Fruit fly (Drosophila melanogaster) whole organism, wandering third instar larva: ENCODE data around the gene dgt2.

Experiments
- CG32264 ChIP-seq: fragments of 200-800 bp; sonication (Bioruptor generic); optimal IDR thresholded peaks from 2 replicates; lab custom pipeline; 2016; ENCODE audit warnings: missing biosample characterization, missing genetic modification characterization
- CG9705 ChIP-seq: fragments of 200-800 bp; sonication (Bioruptor generic); optimal IDR thresholded peaks from 2 replicates; lab custom pipeline; 2018; ENCODE audit warnings: missing biosample characterization, mild to moderate bottlenecking, missing genetic modification characterization
- CrebA ChIP-seq: fragments of 200-800 bp; sonication (Bioruptor generic); optimal IDR thresholded peaks from 2 replicates; lab custom pipeline; 2016; ENCODE audit warnings: missing biosample characterization, mild to moderate bottlenecking, missing genetic modification characterization, borderline replicate concordance
- Dfd ChIP-seq: fragments of >200 bp; optimal IDR thresholded peaks from 2 replicates; lab custom pipeline; 2017; ENCODE audit warnings: missing biosample characterization, missing genetic modification characterization
- Dif ChIP-seq: fragments of 200-275, 200-300 bp; sonication (Bioruptor generic); optimal IDR thresholded peaks from 2 replicates; lab custom pipeline; 2018; ENCODE audit warnings: missing biosample characterization, missing genetic modification characterization; ENCODE audit not compliant: partially characterized antibody
- HLH106 ChIP-seq: fragments of 200-800 bp; optimal IDR thresholded peaks from 3 replicates; lab custom pipeline; 2019; ENCODE audit warnings: missing biosample characterization, mild to moderate bottlenecking, missing genetic modification characterization, moderate library complexity
- Hnf4 ChIP-seq: fragments of 200-800 bp; sonication (Bioruptor generic); optimal IDR thresholded peaks from 2 replicates; lab custom pipeline; 2016; ENCODE audit warnings: missing biosample characterization, mild to moderate bottlenecking, missing genetic modification characterization
- Hr78 ChIP-seq: fragments of >200 bp; optimal IDR thresholded peaks from 2 replicates; lab custom pipeline; 2017; ENCODE audit warnings: missing biosample characterization, missing genetic modification characterization
- Hr83 ChIP-seq: fragments of 200-300 bp; sonication (Bioruptor generic); optimal IDR thresholded peaks from 2 replicates; lab custom pipeline; 2016; ENCODE audit warnings: missing biosample characterization, mild to moderate bottlenecking, missing genetic modification characterization, moderate library complexity; ENCODE audit not compliant: poor library complexity, severe bottlenecking
- Jra ChIP-seq: sonication (Bioruptor generic); optimal IDR thresholded peaks from 2 replicates; lab custom pipeline; 2016; ENCODE audit warnings: missing biosample characterization, missing genetic modification characterization
- Mio ChIP-seq: sonication (Bioruptor generic); optimal IDR thresholded peaks from 2 replicates; lab custom pipeline; 2016; ENCODE audit warnings: missing biosample characterization, missing genetic modification characterization
- Myc ChIP-seq: fragments of >200 bp; optimal IDR thresholded peaks from 2 replicates; lab custom pipeline; 2017
- N ChIP-seq: fragments of >200 bp; optimal IDR thresholded peaks from 2 replicates; lab custom pipeline; 2018; ENCODE audit warnings: missing biosample characterization, missing external identifiers, missing genetic modification characterization
- OdsH ChIP-seq: fragments of 200-800 bp; sonication (Bioruptor generic); optimal IDR thresholded peaks from 2 replicates; lab custom pipeline; 2016; ENCODE audit warnings: missing biosample characterization, mild to moderate bottlenecking, missing genetic modification characterization
- Rel ChIP-seq, 2 experiments: fragments of 200-800 bp; sonication (Bioruptor generic) in 1 of 2; optimal IDR thresholded peaks; 2 replicates in 1 of 2; 3 replicates in 1 of 2; lab custom pipeline; 2016 to 2019; ENCODE audit warnings: mild to moderate bottlenecking in 2 of 2, missing biosample characterization in 2 of 2, missing genetic modification characterization in 2 of 2, moderate library complexity in 1 of 2
- Sp1 ChIP-seq: fragments of 200-800 bp; sonication (Bioruptor generic); optimal IDR thresholded peaks from 3 replicates; lab custom pipeline; 2019; ENCODE audit warnings: missing biosample characterization, mild to moderate bottlenecking, missing genetic modification characterization, moderate library complexity
- Vsx2 ChIP-seq: fragments of 200-300, 225-300 bp; sonication (Bioruptor generic); optimal IDR thresholded peaks from 2 replicates; lab custom pipeline; 2018; ENCODE audit warnings: missing biosample characterization, missing genetic modification characterization; ENCODE audit not compliant: partially characterized antibody
- br ChIP-seq: fragments of 200-800 bp; sonication (Bioruptor generic); optimal IDR thresholded peaks from 2 replicates; lab custom pipeline; 2016; ENCODE audit warnings: missing biosample characterization, missing genetic modification characterization
- brk ChIP-seq: fragments of 200-800 bp; sonication (Bioruptor generic); optimal IDR thresholded peaks from 2 replicates; lab custom pipeline; 2016; ENCODE audit warnings: missing biosample characterization, mild to moderate bottlenecking, missing genetic modification characterization
- dl ChIP-seq, 2 experiments: fragments of 175-275, 200-275 bp in 1 of 2; fragments of 200-275 bp in 1 of 2; sonication (Bioruptor generic); optimal IDR thresholded peaks; lab custom pipeline; 2018; ENCODE audit warnings: mild to moderate bottlenecking in 2 of 2, missing biosample characterization in 2 of 2, missing genetic modification characterization in 2 of 2, moderate library complexity in 2 of 2; ENCODE audit not compliant: partially characterized antibody in 2 of 2, insufficient read depth in 1 of 2
- dmrt93B ChIP-seq: fragments of 200-800 bp; sonication (Bioruptor generic); optimal IDR thresholded peaks from 2 replicates; lab custom pipeline; 2018; ENCODE audit warnings: missing biosample characterization, mild to moderate bottlenecking, missing genetic modification characterization
- dsf ChIP-seq: sonication (Bioruptor generic); optimal IDR thresholded peaks from 2 replicates; lab custom pipeline; 2016; ENCODE audit warnings: missing biosample characterization, missing genetic modification characterization, borderline replicate concordance
- ey ChIP-seq: fragments of 200-800 bp; sonication (Bioruptor generic); optimal IDR thresholded peaks from 2 replicates; lab custom pipeline; 2016; ENCODE audit warnings: missing biosample characterization, missing genetic modification characterization
- foxo ChIP-seq, 2 experiments: fragments of 200-800 bp; sonication (Bioruptor generic); optimal IDR thresholded peaks; 2 replicates in 1 of 2; 3 replicates in 1 of 2; lab custom pipeline; 2016 to 2017; ENCODE audit warnings: missing biosample characterization in 2 of 2, missing genetic modification characterization in 2 of 2
- h ChIP-seq: fragments of 200-800 bp; sonication (Bioruptor generic); optimal IDR thresholded peaks from 3 replicates; lab custom pipeline; 2016; ENCODE audit warnings: missing biosample characterization, mild to moderate bottlenecking, missing genetic modification characterization
- jim ChIP-seq: fragments of 175-275, 200-325 bp; sonication (Bioruptor generic); optimal IDR thresholded peaks from 2 replicates; lab custom pipeline; 2016; ENCODE audit warnings: missing biosample characterization, mild to moderate bottlenecking, missing genetic modification characterization
- lola ChIP-seq: fragments of >200 bp; optimal IDR thresholded peaks from 2 replicates; lab custom pipeline; 2017; ENCODE audit warnings: missing biosample characterization, missing genetic modification characterization
- pan ChIP-seq: fragments of >200 bp; optimal IDR thresholded peaks from 2 replicates; lab custom pipeline; 2017
- psq ChIP-seq: fragments of 200-800 bp; sonication (Bioruptor generic); optimal IDR thresholded peaks from 3 replicates; lab custom pipeline; 2017; ENCODE audit warnings: missing biosample characterization, mild to moderate bottlenecking, missing genetic modification characterization, moderate library complexity
- rgr ChIP-seq: fragments of 200-800 bp; sonication (Bioruptor generic); optimal IDR thresholded peaks from 3 replicates; lab custom pipeline; 2016; ENCODE audit warnings: missing biosample characterization, mild to moderate bottlenecking, missing genetic modification characterization
- sage ChIP-seq: fragments of 200-800 bp; sonication (Bioruptor generic); optimal IDR thresholded peaks from 2 replicates; lab custom pipeline; 2016; ENCODE audit warnings: missing biosample characterization, mild to moderate bottlenecking, missing genetic modification characterization
- sv ChIP-seq: fragments of 200-800 bp; sonication (Bioruptor generic); optimal IDR thresholded peaks from 3 replicates; lab custom pipeline; 2016; ENCODE audit warnings: missing biosample characterization, missing genetic modification characterization
- tai ChIP-seq: sonication (Bioruptor generic); optimal IDR thresholded peaks from 2 replicates; lab custom pipeline; 2016; ENCODE audit warnings: missing biosample characterization, missing genetic modification characterization
- usp ChIP-seq: fragments of >200 bp; optimal IDR thresholded peaks from 2 replicates; lab custom pipeline; 2017; ENCODE audit warnings: missing biosample characterization, missing genetic modification characterization
- woc ChIP-seq: sonication (Bioruptor generic); optimal IDR thresholded peaks from 2 replicates; lab custom pipeline; 2016; ENCODE audit warnings: missing biosample characterization, mild to moderate bottlenecking, missing genetic modification characterization

dgt2 gene

dm6 chr2L:12002922-12003791 lies 13.4 kb downstream of the dgt2 start (continued):
- peak; percentile 20 for TF ChIP-seq Sp1 (GFP tag; lab: Kevin White, UChicago)
- TF ChIP-seq dmrt93B = no peak

DNA sequence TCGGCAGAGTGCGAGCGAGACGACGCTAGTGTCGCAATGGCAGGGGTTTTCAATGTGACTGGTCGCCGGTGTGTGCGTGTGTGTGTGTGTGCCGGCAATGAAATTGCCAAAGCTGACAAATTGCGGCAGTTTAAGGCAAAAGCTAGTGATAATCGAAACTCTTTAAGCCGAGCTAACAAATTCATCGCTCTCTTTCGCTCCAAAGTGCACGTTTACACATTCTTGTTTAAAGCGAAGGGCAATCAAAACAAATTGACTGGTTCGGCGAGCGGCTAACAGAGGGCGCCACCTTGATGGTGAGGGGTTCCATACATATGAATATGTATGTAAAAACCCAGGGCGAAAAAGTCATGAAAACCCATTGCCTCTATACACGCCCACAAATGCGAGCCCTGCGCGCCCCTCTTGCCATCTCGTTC lies 14.1 kb downstream of the dgt2 start:
- TF ChIP-seq lola (GFP tag; lab: Kevin White, UChicago) (peak; percentile 1), foxo (GFP tag; optimal IDR thresholded peaks at IDR 0.05; lab: Kevin White, UChicago) (peak in 1 of 2 experiments; percentile 32), Hr83 (GFP tag; lab: Kevin White, UChicago) (peak; percentile 22), CG9705 (GFP tag; lab: Kevin White, UChicago) (no peak), tai (GFP tag; lab: Kevin White, UChicago) (no peak)
- TF ChIP-seq, all 38 proteins: peak for 3

dm6 chr2L:12004211-12004979 lies 14.7 kb downstream of the dgt2 start:
- TF ChIP-seq sv (GFP tag; lab: Kevin White, UChicago) = peak; percentile 28
- TF ChIP-seq usp (GFP tag; lab: Kevin White, UChicago) = no peak
- TF ChIP-seq HLH106 (tag; lab: Kevin White, UChicago) = no peak
- TF ChIP-seq dl (GFP tag; optimal IDR thresholded peaks at IDR 0.05; lab: Kevin White, UChicago; ENCODE audit: insufficient read depth in 1 of 2, partially characterized antibody in 2 of 2) = peak in 1 of 2 experiments; percentile 31
- peak; percentile 11 for TF ChIP-seq rgr (GFP tag; lab: Kevin White, UChicago)
- TF ChIP-seq CG32264 (GFP tag; lab: Kevin White, UChicago) = no peak
- TF ChIP-seq OdsH (GFP tag; lab: Kevin White, UChicago) = peak; percentile 44
- TF ChIP-seq foxo (GFP tag; optimal IDR thresholded peaks at IDR 0.05; lab: Kevin White, UChicago) = peak in 1 of 2 experiments; percentile 22

dm6 chr2L:12005436-12006396 lies 16.0 kb downstream of the dgt2 start:
- TF ChIP-seq pan (lab: Kevin White, UChicago) (no peak), dsf (GFP tag; lab: Kevin White, UChicago) (no peak), Sp1 (GFP tag; lab: Kevin White, UChicago) (peak; percentile 27), Dfd (GFP tag; lab: Kevin White, UChicago) (no peak), jim (GFP tag; lab: Kevin White, UChicago) (no peak), dmrt93B (no peak), Dif (GFP tag; lab: Kevin White, UChicago) (no peak), woc (no peak), brk (GFP tag; lab: Kevin White, UChicago) (no peak), OdsH (GFP tag; lab: Kevin White, UChicago) (no peak), Mio (no peak), br (GFP tag; lab: Kevin White, UChicago) (peak; percentile 59), Vsx2 (GFP tag; lab: Kevin White, UChicago) (no peak), N (GFP tag; lab: Kevin White, UChicago) (no peak), Jra (GFP tag; lab: Kevin White, UChicago) (peak; percentile 40), psq (GFP tag; lab: Kevin White, UChicago) (peak; percentile 5), sage (GFP tag; lab: Kevin White, UChicago) (peak; percentile 53), Hnf4 (GFP tag; lab: Kevin White, UChicago) (no peak), CG32264 (GFP tag; lab: Kevin White, UChicago) (no peak), Rel (GFP tag; optimal IDR thresholded peaks at IDR 0.05; lab: Kevin White, UChicago) (no peak), Rel (tag; optimal IDR thresholded peaks at IDR 0.05; lab: Kevin White, UChicago) (peak; percentile 100), Hr83 (GFP tag; lab: Kevin White, UChicago) (no peak), CrebA (no peak), sv (GFP tag; lab: Kevin White, UChicago) (no peak), Hr78 (GFP tag; lab: Kevin White, UChicago) (no peak), HLH106 (tag; lab: Kevin White, UChicago) (no peak), lola (GFP tag; lab: Kevin White, UChicago) (no peak), Myc (lab: Kevin White, UChicago) (no peak), tai (GFP tag; lab: Kevin White, UChicago) (no peak), ey (GFP tag; lab: Kevin White, UChicago) (no peak), CG9705 (GFP tag; lab: Kevin White, UChicago) (no peak), usp (GFP tag; lab: Kevin White, UChicago) (no peak), foxo (GFP tag; optimal IDR thresholded peaks at IDR 0.05; lab: Kevin White, UChicago) (no peak), h (GFP tag; lab: Kevin White, UChicago) (no peak), dl (GFP tag; optimal IDR thresholded peaks at IDR 0.05; lab: Kevin White, UChicago; ENCODE audit: insufficient read depth in 1 of 2, partially characterized antibody in 2 of 2) (peak; percentile 59 to 62)
